Fruit fly (Drosophila melanogaster) whole organism, embryonic: ENCODE measurements around the gene Fkbp59.

Experiments used
- Asciz ChIP-seq: fragments of 200-800 bp; sonication (Bioruptor generic); optimal IDR thresholded peaks from 2 replicates; lab custom pipeline; 2017; ENCODE audit warnings: missing biosample characterization, mild to moderate bottlenecking, missing genetic modification characterization, missing genetic modification reagents
- C15 ChIP-seq: fragments of 200-800 bp; sonication (Bioruptor generic); IDR thresholded peaks from 3 replicates; pipeline ENCODE4 v1.3.6; 2022; ENCODE audit warnings: missing biosample characterization, missing genetic modification characterization
- CG10267 ChIP-seq: fragments of 200-800 bp; sonication (Bioruptor generic); optimal IDR thresholded peaks from 2 replicates; lab custom pipeline; 2018; ENCODE audit warnings: missing biosample characterization, mild to moderate bottlenecking, missing genetic modification characterization, moderate library complexity
- CG12071 ChIP-seq: fragments of 200-800 bp; sonication (Bioruptor generic); optimal IDR thresholded peaks from 3 replicates; lab custom pipeline; 2018; ENCODE audit warnings: missing biosample characterization, mild to moderate bottlenecking, missing genetic modification characterization
- CG13775 ChIP-seq: fragments of 200-800 bp; sonication (Bioruptor generic); optimal IDR thresholded peaks from 3 replicates; lab custom pipeline; 2017; ENCODE audit warnings: missing biosample characterization, mild to moderate bottlenecking, missing genetic modification characterization
- CG17568 ChIP-seq: fragments of 200-800 bp; sonication (Bioruptor generic); optimal IDR thresholded peaks from 2 replicates; lab custom pipeline; 2018; ENCODE audit warnings: missing biosample characterization, mild to moderate bottlenecking, missing genetic modification characterization, moderate library complexity
- CG17802 ChIP-seq: fragments of 200-800 bp; sonication (Bioruptor generic); optimal IDR thresholded peaks from 2 replicates; lab custom pipeline; 2018; ENCODE audit warnings: missing biosample characterization, mild to moderate bottlenecking, missing genetic modification characterization, moderate library complexity
- CG17829 ChIP-seq: fragments of 200-800 bp; optimal IDR thresholded peaks from 2 replicates; lab custom pipeline; 2019; ENCODE audit warnings: missing biosample characterization, mild to moderate bottlenecking, missing genetic modification characterization, moderate library complexity
- CG18599 ChIP-seq: fragments of 200-800 bp; sonication (Bioruptor generic); optimal IDR thresholded peaks from 3 replicates; lab custom pipeline; 2017; ENCODE audit warnings: missing biosample characterization, missing genetic modification characterization, mild to moderate bottlenecking, moderate library complexity, missing genetic modification reagents
- CG2199 ChIP-seq: fragments of 200-800 bp; sonication (Bioruptor generic); IDR thresholded peaks from 3 replicates; pipeline ENCODE4 v1.3.6; 2022; ENCODE audit warnings: missing biosample characterization, missing genetic modification characterization
- CG2202 ChIP-seq: fragments of 200-800 bp; sonication (Bioruptor generic); optimal IDR thresholded peaks from 2 replicates; lab custom pipeline; 2018; ENCODE audit warnings: missing biosample characterization, mild to moderate bottlenecking, missing genetic modification characterization
- CG4282 ChIP-seq: fragments of 200-800 bp; sonication (Bioruptor generic); optimal IDR thresholded peaks from 2 replicates; lab custom pipeline; 2016; ENCODE audit warnings: missing biosample characterization, missing genetic modification characterization
- CG4328 ChIP-seq: fragments of 200-800 bp; sonication (Bioruptor generic); optimal IDR thresholded peaks from 3 replicates; lab custom pipeline; 2017; ENCODE audit warnings: missing biosample characterization, missing genetic modification reagents, missing genetic modification characterization
- CG43689 ChIP-seq: fragments of 200-800 bp; sonication (Bioruptor generic); IDR thresholded peaks from 2 replicates; pipeline ENCODE4 v1.3.6; 2022; ENCODE audit warnings: missing biosample characterization, missing genetic modification characterization
- CG5180 ChIP-seq: fragments of 200-800 bp; sonication (Bioruptor generic); optimal IDR thresholded peaks from 3 replicates; lab custom pipeline; 2017; ENCODE audit warnings: missing biosample characterization, missing genetic modification characterization, mild to moderate bottlenecking, moderate library complexity, missing genetic modification reagents
- CG6272 ChIP-seq: fragments of 200-800 bp; sonication (Bioruptor generic); IDR thresholded peaks from 2 replicates; pipeline ENCODE4 v1.3.6; 2022; ENCODE audit warnings: missing biosample characterization, missing genetic modification characterization
- CG8765 ChIP-seq: fragments of 200-800 bp; sonication (Bioruptor generic); IDR thresholded peaks from 2 replicates; pipeline ENCODE4 v1.3.6; 2022; ENCODE audit warnings: missing biosample characterization, missing genetic modification characterization
- CG9215 ChIP-seq: fragments of 200-800 bp; sonication (Bioruptor generic); IDR thresholded peaks from 2 replicates; pipeline ENCODE4 v1.3.6; 2022; ENCODE audit warnings: missing biosample characterization, missing genetic modification characterization
- Camta ChIP-seq: fragments of 200-800 bp; sonication (Bioruptor generic); optimal IDR thresholded peaks from 2 replicates; lab custom pipeline; 2016; ENCODE audit warnings: missing biosample characterization, missing genetic modification characterization
- CrebB ChIP-seq: fragments of 200-800 bp; sonication (Bioruptor generic); optimal IDR thresholded peaks from 3 replicates; lab custom pipeline; 2018; ENCODE audit warnings: missing biosample characterization, mild to moderate bottlenecking, missing genetic modification characterization
- Dbx ChIP-seq: fragments of 200-800 bp; sonication (Bioruptor generic); IDR thresholded peaks from 3 replicates; pipeline ENCODE4 v1.3.6; 2022; ENCODE audit warnings: missing biosample characterization, missing genetic modification characterization
- Deaf1 ChIP-seq: fragments of 200-800 bp; optimal IDR thresholded peaks from 3 replicates; lab custom pipeline; 2019; ENCODE audit warnings: missing biosample characterization, mild to moderate bottlenecking, missing genetic modification characterization, moderate library complexity
- E2f1 ChIP-seq: fragments of 200-800 bp; sonication (Bioruptor generic); IDR thresholded peaks from 2 replicates; pipeline ENCODE4 v1.3.6; 2022; ENCODE audit warnings: missing biosample characterization, missing genetic modification characterization
- Ets97D ChIP-seq: fragments of 200-800 bp; sonication (Bioruptor generic); optimal IDR thresholded peaks from 3 replicates; lab custom pipeline; 2016; ENCODE audit warnings: missing biosample characterization, missing genetic modification characterization
- NC2β ChIP-seq: fragments of 200-800 bp; sonication (Bioruptor generic); optimal IDR thresholded peaks from 2 replicates; lab custom pipeline; 2016; ENCODE audit warnings: missing biosample characterization, missing genetic modification characterization
- Nf-YA ChIP-seq: fragments of 200-800 bp; sonication (Bioruptor generic); IDR thresholded peaks from 2 replicates; pipeline ENCODE4 v1.3.6; 2022; ENCODE audit warnings: missing biosample characterization, missing genetic modification characterization
- PHDP ChIP-seq: fragments of 200-800 bp; sonication (Bioruptor generic); optimal IDR thresholded peaks from 3 replicates; lab custom pipeline; 2018; ENCODE audit warnings: missing biosample characterization, mild to moderate bottlenecking, missing genetic modification characterization, moderate library complexity
- Pdp1 ChIP-seq, 2 experiments: fragments of 200-800 bp; sonication (Bioruptor generic); optimal IDR thresholded peaks; 3 replicates each; lab custom pipeline; 2016; ENCODE audit warnings: missing biosample characterization in 2 of 2, missing genetic modification characterization in 2 of 2, mild to moderate bottlenecking in 1 of 2, moderate library complexity in 1 of 2
- Poxn ChIP-seq: fragments of 200-800 bp; sonication (Bioruptor generic); IDR thresholded peaks from 2 replicates; pipeline ENCODE4 v1.3.6; 2022; ENCODE audit warnings: missing biosample characterization, missing genetic modification characterization
- Ptx1 ChIP-seq: fragments of 200-800 bp; sonication (Bioruptor generic); IDR thresholded peaks from 2 replicates; pipeline ENCODE4 v1.3.6; 2022; ENCODE audit warnings: missing biosample characterization, missing genetic modification characterization
- Side ChIP-seq: fragments of 200-800 bp; sonication (Bioruptor generic); optimal IDR thresholded peaks from 2 replicates; lab custom pipeline; 2016; ENCODE audit warnings: missing biosample characterization, missing genetic modification characterization
- Ssrp ChIP-seq: fragments of 200-800 bp; sonication (Bioruptor generic); optimal IDR thresholded peaks from 2 replicates; lab custom pipeline; 2018; ENCODE audit warnings: missing biosample characterization, mild to moderate bottlenecking, missing genetic modification characterization, moderate library complexity
- Vsx1 ChIP-seq: fragments of 200-800 bp; sonication (Bioruptor generic); optimal IDR thresholded peaks from 2 replicates; lab custom pipeline; 2017; ENCODE audit warnings: missing biosample characterization, mild to moderate bottlenecking, missing genetic modification characterization, missing genetic modification reagents
- aop ChIP-seq: fragments of 200-800 bp; sonication (Bioruptor generic); IDR thresholded peaks from 2 replicates; pipeline ENCODE4 v1.3.6; 2022; ENCODE audit warnings: missing biosample characterization, missing genetic modification characterization
- btn ChIP-seq: fragments of 200-800 bp; sonication (Bioruptor generic); optimal IDR thresholded peaks from 2 replicates; lab custom pipeline; 2016; ENCODE audit warnings: missing biosample characterization, missing genetic modification characterization
- chif ChIP-seq, 2 experiments: fragments of 200-800 bp; sonication (Bioruptor generic); optimal IDR thresholded peaks; 3 replicates each; lab custom pipeline; 2016; ENCODE audit warnings: missing biosample characterization in 2 of 2, missing genetic modification characterization in 2 of 2
- chn ChIP-seq: fragments of 200-800 bp; sonication (Bioruptor generic); optimal IDR thresholded peaks from 2 replicates; lab custom pipeline; 2016; ENCODE audit warnings: missing biosample characterization, missing genetic modification characterization
- fd64A ChIP-seq: fragments of 200-800 bp; sonication (Bioruptor generic); optimal IDR thresholded peaks from 3 replicates; lab custom pipeline; 2018; ENCODE audit warnings: missing biosample characterization, mild to moderate bottlenecking, missing genetic modification characterization
- ham ChIP-seq: fragments of 200-800 bp; sonication (Bioruptor generic); IDR thresholded peaks from 2 replicates; pipeline ENCODE4 v1.3.6; 2022; ENCODE audit warnings: missing biosample characterization, missing genetic modification characterization
- ind ChIP-seq: fragments of 200-800 bp; sonication (Bioruptor generic); optimal IDR thresholded peaks from 3 replicates; lab custom pipeline; 2016; ENCODE audit warnings: missing biosample characterization, missing genetic modification characterization
- inv ChIP-seq: fragments of 200-800 bp; sonication (Bioruptor generic); IDR thresholded peaks from 2 replicates; pipeline ENCODE4 v1.3.6; 2022; ENCODE audit warnings: missing biosample characterization, missing genetic modification characterization; ENCODE audit not compliant: partially characterized antibody
- kay ChIP-seq: fragments of 200-800 bp; sonication (Bioruptor generic); optimal IDR thresholded peaks from 2 replicates; lab custom pipeline; 2016; ENCODE audit warnings: missing biosample characterization, missing genetic modification characterization
- ken ChIP-seq: fragments of 200-800 bp; sonication (Bioruptor generic); IDR thresholded peaks from 3 replicates; pipeline ENCODE4 v1.3.6; 2022; ENCODE audit warnings: missing biosample characterization, missing genetic modification characterization
- lilli ChIP-seq: fragments of 200-800 bp; sonication (Bioruptor generic); optimal IDR thresholded peaks from 3 replicates; lab custom pipeline; 2016; ENCODE audit warnings: missing biosample characterization, missing genetic modification characterization
- maf-S ChIP-seq: fragments of 200-800 bp; sonication (Bioruptor generic); optimal IDR thresholded peaks from 2 replicates; lab custom pipeline; 2016; ENCODE audit warnings: missing biosample characterization, missing genetic modification characterization
- nerfin-2 ChIP-seq: fragments of 200-800 bp; sonication (Bioruptor generic); IDR thresholded peaks from 2 replicates; pipeline ENCODE4 v1.3.6; 2022; ENCODE audit warnings: missing biosample characterization, missing genetic modification characterization; ENCODE audit not compliant: partially characterized antibody
- nom ChIP-seq: fragments of 200-800 bp; sonication (Bioruptor generic); optimal IDR thresholded peaks from 2 replicates; lab custom pipeline; 2017; ENCODE audit warnings: missing biosample characterization, missing genetic modification characterization, mild to moderate bottlenecking, moderate library complexity, missing genetic modification reagents
- pzg ChIP-seq: fragments of 200-800 bp; sonication (Bioruptor generic); optimal IDR thresholded peaks from 3 replicates; lab custom pipeline; 2018; ENCODE audit warnings: missing biosample characterization, mild to moderate bottlenecking, missing genetic modification characterization, moderate library complexity
- shn ChIP-seq: fragments of 200-800 bp; sonication (Bioruptor generic); optimal IDR thresholded peaks from 3 replicates; lab custom pipeline; 2016; ENCODE audit warnings: missing biosample characterization, missing genetic modification characterization
- tx ChIP-seq: fragments of 200-800 bp; sonication (Bioruptor generic); optimal IDR thresholded peaks from 2 replicates; lab custom pipeline; 2016; ENCODE audit warnings: missing biosample characterization, missing genetic modification characterization
- vvl ChIP-seq: fragments of 200-800 bp; sonication (Bioruptor generic); IDR thresholded peaks from 2 replicates; pipeline ENCODE4 v1.3.6; 2022; ENCODE audit warnings: missing biosample characterization, missing genetic modification characterization
- zen2 ChIP-seq: fragments of 200-800 bp; sonication (Bioruptor generic); IDR thresholded peaks from 3 replicates; pipeline ENCODE4 v1.3.6; 2022; ENCODE audit warnings: missing biosample characterization, missing genetic modification characterization; ENCODE audit not compliant: partially characterized antibody

Fkbp59 gene

dm6 chr2L:9890576-9890975 is 2.8 kb downstream of the Fkbp59 start, which contains the start of the genes CG34183 and CG4537 (continued):
- no peak for TF ChIP-seq CG13775
- TF ChIP-seq NC2β (GFP tag; lab: Kevin White, UChicago): peak; percentile 2
- no peak for TF ChIP-seq CG4282 (GFP tag; lab: Kevin White, UChicago)
- TF ChIP-seq zen2 (GFP tag; lab: Robert Waterston, UW): peak; percentile 93
- TF ChIP-seq CG9215: no peak
- peak; percentile 17 for TF ChIP-seq CG17829
- no peak for TF ChIP-seq C15 (GFP tag; lab: Robert Waterston, UW)
- no peak for TF ChIP-seq ind
- no peak for TF ChIP-seq E2f1
- TF ChIP-seq CG2199 (GFP tag; lab: Robert Waterston, UW): no peak
- TF ChIP-seq CG10267 (tag; lab: Kevin White, UChicago): peak; percentile 25
- no peak for TF ChIP-seq CG12071
- no peak for TF ChIP-seq aop (GFP tag; lab: Robert Waterston, UW)
- no peak for TF ChIP-seq Side (GFP tag; lab: Kevin White, UChicago)
- no peak for TF ChIP-seq shn
- TF ChIP-seq lilli (GFP tag; lab: Kevin White, UChicago): no peak
- peak; percentile 39 for TF ChIP-seq Ets97D (GFP tag; lab: Kevin White, UChicago)
- no peak for TF ChIP-seq Poxn (GFP tag; lab: Robert Waterston, UW)
- no peak for TF ChIP-seq Deaf1 (tag; lab: Kevin White, UChicago)
- no peak for TF ChIP-seq CG18599
- no peak for TF ChIP-seq chif (GFP tag; optimal IDR thresholded peaks at IDR 0.05; lab: Kevin White, UChicago)
- TF ChIP-seq PHDP (tag; lab: Kevin White, UChicago): no peak
- no peak for TF ChIP-seq CG8765 (GFP tag; lab: Robert Waterston, UW)
- no peak for TF ChIP-seq nom
- peak; percentile 77 for TF ChIP-seq inv
- no peak for TF ChIP-seq CG2202 (tag; lab: Kevin White, UChicago)
- TF ChIP-seq Ptx1 (GFP tag; lab: Robert Waterston, UW): no peak
- no peak for TF ChIP-seq CG6272 (GFP tag; lab: Robert Waterston, UW)
- no peak for TF ChIP-seq kay (GFP tag; lab: Kevin White, UChicago)
- TF ChIP-seq CG43689 (GFP tag; lab: Robert Waterston, UW): no peak
- TF ChIP-seq CG17568 (GFP tag; lab: Kevin White, UChicago): no peak
- no peak for TF ChIP-seq Ssrp (tag; lab: Kevin White, UChicago)
- TF ChIP-seq CG4328 (GFP tag; lab: Kevin White, UChicago): no peak
- no peak for TF ChIP-seq chn (GFP tag; lab: Kevin White, UChicago)
- TF ChIP-seq maf-S: no peak
- peak; percentile 86 for TF ChIP-seq pzg (GFP tag; lab: Kevin White, UChicago)
- TF ChIP-seq Pdp1 (GFP tag; optimal IDR thresholded peaks at IDR 0.05; lab: Kevin White, UChicago): no peak
- TF ChIP-seq CG17802: no peak
- no peak for TF ChIP-seq ken (GFP tag; lab: Robert Waterston, UW)
- TF ChIP-seq vvl: peak; percentile 56
- no peak for TF ChIP-seq CrebB (tag; lab: Kevin White, UChicago)
- TF ChIP-seq nerfin-2 (GFP tag; lab: Robert Waterston, UW): peak; percentile 85
- no peak for TF ChIP-seq btn (GFP tag; lab: Kevin White, UChicago)
- no peak for TF ChIP-seq CG5180 (GFP tag; lab: Kevin White, UChicago)
- TF ChIP-seq fd64A (GFP tag; lab: Kevin White, UChicago): no peak
- TF ChIP-seq ham (GFP tag; lab: Robert Waterston, UW): no peak
- no peak for TF ChIP-seq Camta (GFP tag; lab: Kevin White, UChicago)
- TF ChIP-seq Vsx1 (GFP tag; lab: Kevin White, UChicago): no peak
- TF ChIP-seq Nf-YA (GFP tag; lab: Robert Waterston, UW): no peak
- no peak for TF ChIP-seq tx (GFP tag; lab: Kevin White, UChicago)
- TF ChIP-seq Dbx (GFP tag; lab: Robert Waterston, UW): no peak
- no peak for TF ChIP-seq Asciz (GFP tag; lab: Kevin White, UChicago)
